Fruit fly (Drosophila melanogaster) whole organism, embryonic: ENCODE results near the gene CG8675.

Experiments used
- Ada2b ChIP-seq: fragments of 200-800 bp; sonication (Bioruptor generic); IDR thresholded peaks from 2 replicates; pipeline ENCODE4 v1.3.6; 2022; ENCODE audit warnings: missing biosample characterization, missing genetic modification characterization
- Bdp1 ChIP-seq: fragments of 200-800 bp; sonication (Bioruptor generic); optimal IDR thresholded peaks from 3 replicates; lab custom pipeline; 2016; ENCODE audit warnings: missing biosample characterization, missing genetic modification characterization
- CG11247 ChIP-seq: fragments of 200-800 bp; sonication (Bioruptor generic); IDR thresholded peaks from 2 replicates; pipeline ENCODE4 v1.3.6; 2022; ENCODE audit warnings: missing biosample characterization, missing genetic modification characterization
- CG11504 ChIP-seq: fragments of 200-800 bp; sonication (Bioruptor generic); optimal IDR thresholded peaks from 3 replicates; lab custom pipeline; 2019; ENCODE audit warnings: missing biosample characterization, mild to moderate bottlenecking, missing genetic modification characterization, moderate library complexity
- CG14050 ChIP-seq: fragments of 200-800 bp; sonication (Bioruptor generic); IDR thresholded peaks from 3 replicates; pipeline ENCODE4 v1.3.6; 2022; ENCODE audit warnings: missing biosample characterization, missing genetic modification characterization
- CG15073 ChIP-seq: fragments of 200-800 bp; sonication (Bioruptor generic); optimal IDR thresholded peaks from 2 replicates; lab custom pipeline; 2016; ENCODE audit warnings: missing biosample characterization, missing genetic modification characterization
- CG16863 ChIP-seq: fragments of 200-800 bp; sonication (Bioruptor generic); optimal IDR thresholded peaks from 3 replicates; lab custom pipeline; 2016; ENCODE audit warnings: missing biosample characterization, missing genetic modification characterization
- CG17385 ChIP-seq: fragments of 200-800 bp; sonication (Bioruptor generic); optimal IDR thresholded peaks from 3 replicates; lab custom pipeline; 2018; ENCODE audit warnings: missing biosample characterization, mild to moderate bottlenecking, missing genetic modification characterization
- CG2678 ChIP-seq: fragments of 200-800 bp; sonication (Bioruptor generic); optimal IDR thresholded peaks from 3 replicates; lab custom pipeline; 2019; ENCODE audit warnings: missing biosample characterization, mild to moderate bottlenecking, missing genetic modification characterization, moderate library complexity
- CG31224 ChIP-seq: fragments of 200-800 bp; sonication (Bioruptor generic); IDR thresholded peaks from 2 replicates; pipeline ENCODE4 v1.3.6; 2022; ENCODE audit warnings: missing biosample characterization, missing genetic modification characterization
- CG31365 ChIP-seq: fragments of 200-800 bp; sonication (Bioruptor generic); optimal IDR thresholded peaks from 2 replicates; lab custom pipeline; 2018; ENCODE audit warnings: missing biosample characterization, mild to moderate bottlenecking, missing genetic modification characterization
- CG31441 ChIP-seq: fragments of 200-800 bp; sonication (Bioruptor generic); IDR thresholded peaks from 2 replicates; pipeline ENCODE4 v1.3.6; 2022; ENCODE audit warnings: missing biosample characterization, missing genetic modification characterization
- CG32772 ChIP-seq: fragments of 200-800 bp; sonication (Bioruptor generic); IDR thresholded peaks from 2 replicates; pipeline ENCODE4 v1.3.6; 2022; ENCODE audit warnings: missing biosample characterization, missing genetic modification characterization
- CG4404 ChIP-seq: fragments of 200-800 bp; sonication (Bioruptor generic); IDR thresholded peaks from 2 replicates; pipeline ENCODE4 v1.3.6; 2022; ENCODE audit warnings: missing biosample characterization, missing genetic modification characterization
- CG6791 ChIP-seq: fragments of 200-800 bp; sonication (Bioruptor generic); IDR thresholded peaks from 3 replicates; pipeline ENCODE4 v1.3.6; 2022; ENCODE audit warnings: missing biosample characterization, missing genetic modification characterization; ENCODE audit not compliant: partially characterized antibody
- CG7839 ChIP-seq: fragments of 200-800 bp; sonication (Bioruptor generic); optimal IDR thresholded peaks from 3 replicates; lab custom pipeline; 2018; ENCODE audit warnings: missing biosample characterization, mild to moderate bottlenecking, missing genetic modification characterization, moderate library complexity
- CG7963 ChIP-seq: fragments of 200-800 bp; sonication (Bioruptor generic); IDR thresholded peaks from 3 replicates; pipeline ENCODE4 v1.3.6; 2022; ENCODE audit warnings: missing biosample characterization, missing genetic modification characterization; ENCODE audit not compliant: partially characterized antibody
- CG8924 ChIP-seq: fragments of 200-800 bp; optimal IDR thresholded peaks from 3 replicates; lab custom pipeline; 2019; ENCODE audit warnings: missing biosample characterization, mild to moderate bottlenecking, missing genetic modification characterization, moderate library complexity
- CTCF ChIP-seq: fragments of 200-800 bp; sonication (Bioruptor generic); optimal IDR thresholded peaks from 2 replicates; lab custom pipeline; 2017; ENCODE audit warnings: missing biosample characterization, mild to moderate bottlenecking, missing genetic modification characterization, moderate library complexity
- CoRest ChIP-seq: fragments of 200-800 bp; sonication (Bioruptor generic); optimal IDR thresholded peaks from 3 replicates; lab custom pipeline; 2018; ENCODE audit warnings: missing biosample characterization, mild to moderate bottlenecking, missing genetic modification characterization, moderate library complexity
- D ChIP-seq, 2 experiments: fragments of 200-800 bp in 1 of 2; fragments of >200 bp in 1 of 2; sonication (Bioruptor generic) in 1 of 2; optimal IDR thresholded peaks; 2 replicates in 1 of 2; 3 replicates in 1 of 2; lab custom pipeline; 2017; ENCODE audit warnings: mild to moderate bottlenecking in 1 of 2, missing biosample characterization in 1 of 2, missing genetic modification characterization in 1 of 2, missing genetic modification reagents in 1 of 2
- Doc2 ChIP-seq: fragments of 200-800 bp; sonication (Bioruptor generic); IDR thresholded peaks from 2 replicates; pipeline ENCODE4 v1.3.6; 2022; ENCODE audit warnings: missing biosample characterization, missing genetic modification characterization
- Dref ChIP-seq: fragments of 200-800 bp; sonication (Bioruptor generic); IDR thresholded peaks from 2 replicates; pipeline ENCODE4 v1.3.6; 2022; ENCODE audit warnings: missing biosample characterization, missing genetic modification characterization
- Eip74EF ChIP-seq, 2 experiments: fragments of 200-800 bp in 1 of 2; fragments of >200 bp in 1 of 2; sonication (Bioruptor generic) in 1 of 2; optimal IDR thresholded peaks; 2 replicates each; lab custom pipeline; 2017 to 2019; ENCODE audit warnings: missing biosample characterization in 2 of 2, missing genetic modification characterization in 2 of 2, mild to moderate bottlenecking in 1 of 2, moderate library complexity in 1 of 2
- H15 ChIP-seq: fragments of 200-800 bp; sonication (Bioruptor generic); IDR thresholded peaks from 3 replicates; pipeline ENCODE4 v1.3.6; 2022; ENCODE audit warnings: missing biosample characterization, missing genetic modification characterization
- HLHmδ ChIP-seq: fragments of 200-800 bp; sonication (Bioruptor generic); optimal IDR thresholded peaks from 2 replicates; lab custom pipeline; 2018; ENCODE audit warnings: missing biosample characterization, mild to moderate bottlenecking, missing genetic modification characterization, moderate library complexity
- HmgZ ChIP-seq: fragments of 200-800 bp; sonication (Bioruptor generic); optimal IDR thresholded peaks from 2 replicates; lab custom pipeline; 2018; ENCODE audit warnings: missing biosample characterization, mild to moderate bottlenecking, missing genetic modification characterization
- MESR4 ChIP-seq: fragments of 200-800 bp; sonication (Bioruptor generic); optimal IDR thresholded peaks from 2 replicates; lab custom pipeline; 2018; ENCODE audit warnings: missing biosample characterization, mild to moderate bottlenecking, missing genetic modification characterization, moderate library complexity
- Nf-YC ChIP-seq: fragments of 200-800 bp; optimal IDR thresholded peaks from 3 replicates; lab custom pipeline; 2019; ENCODE audit warnings: missing biosample characterization, mild to moderate bottlenecking, missing genetic modification characterization, moderate library complexity
- Ssrp ChIP-seq: fragments of 200-800 bp; sonication (Bioruptor generic); optimal IDR thresholded peaks from 2 replicates; lab custom pipeline; 2018; ENCODE audit warnings: missing biosample characterization, mild to moderate bottlenecking, missing genetic modification characterization, moderate library complexity
- Taf1 ChIP-seq: fragments of 200-800 bp; sonication (Bioruptor generic); IDR thresholded peaks from 2 replicates; pipeline ENCODE4 v1.3.6; 2022; ENCODE audit warnings: missing biosample characterization, missing genetic modification characterization
- Trl ChIP-seq, 3 experiments: fragments of >200 bp in 2 of 3; fragments of 200-800 bp in 1 of 3; sonication (Bioruptor generic) in 1 of 3; optimal IDR thresholded peaks; 2 replicates in 1 of 3; 3 replicates in 2 of 3; lab custom pipeline; 2016 to 2017; ENCODE audit warnings: missing biosample characterization in 1 of 3, missing genetic modification characterization in 1 of 3
- abd-A ChIP-seq: fragments of 200-800 bp; sonication (Bioruptor generic); optimal IDR thresholded peaks from 3 replicates; lab custom pipeline; 2019; ENCODE audit warnings: missing biosample characterization, mild to moderate bottlenecking, missing genetic modification characterization, moderate library complexity
- az2 ChIP-seq: fragments of 200-800 bp; sonication (Bioruptor generic); optimal IDR thresholded peaks from 3 replicates; lab custom pipeline; 2016; ENCODE audit warnings: missing biosample characterization, missing genetic modification characterization
- cad ChIP-seq: fragments of >200 bp; optimal IDR thresholded peaks from 2 replicates; lab custom pipeline; 2017; ENCODE audit warnings: missing biosample characterization, missing genetic modification characterization
- emc ChIP-seq: fragments of 200-800 bp; sonication (Bioruptor generic); optimal IDR thresholded peaks from 2 replicates; lab custom pipeline; 2016; ENCODE audit warnings: missing biosample characterization, missing genetic modification characterization
- esg ChIP-seq: fragments of 200-800 bp; sonication (Bioruptor generic); conservative IDR thresholded peaks from 2 replicates; pipeline ENCODE4 v1.3.6; 2022; ENCODE audit warnings: missing biosample characterization, missing genetic modification characterization
- ftz-f1 ChIP-seq: fragments of 200-800 bp; sonication (Bioruptor generic); optimal IDR thresholded peaks from 2 replicates; lab custom pipeline; 2016; ENCODE audit warnings: missing biosample characterization, missing genetic modification characterization
- grn ChIP-seq: fragments of 200-800 bp; sonication (Bioruptor generic); optimal IDR thresholded peaks from 3 replicates; lab custom pipeline; 2017; ENCODE audit warnings: missing biosample characterization, missing genetic modification characterization
- gsb ChIP-seq: fragments of 200-800 bp; sonication (Bioruptor generic); IDR thresholded peaks from 2 replicates; pipeline ENCODE4 v1.3.6; 2022; ENCODE audit warnings: missing biosample characterization, missing genetic modification characterization
- ind ChIP-seq: fragments of 200-800 bp; sonication (Bioruptor generic); optimal IDR thresholded peaks from 3 replicates; lab custom pipeline; 2016; ENCODE audit warnings: missing biosample characterization, missing genetic modification characterization
- jumu ChIP-seq: fragments of 200-800 bp; sonication (Bioruptor generic); optimal IDR thresholded peaks from 3 replicates; lab custom pipeline; 2016; ENCODE audit warnings: missing biosample characterization, missing genetic modification characterization
- kah ChIP-seq: fragments of 200-800 bp; sonication (Bioruptor generic); optimal IDR thresholded peaks from 2 replicates; lab custom pipeline; 2018; ENCODE audit warnings: missing biosample characterization, mild to moderate bottlenecking, missing genetic modification characterization
- kni ChIP-seq: fragments of 200-800 bp; sonication (Bioruptor generic); optimal IDR thresholded peaks from 3 replicates; lab custom pipeline; 2017; ENCODE audit warnings: mild to moderate bottlenecking, missing biosample characterization, missing genetic modification reagents, missing genetic modification characterization
- lab ChIP-seq: fragments of 200-800 bp; sonication (Bioruptor generic); optimal IDR thresholded peaks from 3 replicates; lab custom pipeline; 2017; ENCODE audit warnings: missing biosample characterization, missing genetic modification characterization, mild to moderate bottlenecking, moderate library complexity, missing genetic modification reagents
- maf-S ChIP-seq: fragments of 200-800 bp; sonication (Bioruptor generic); optimal IDR thresholded peaks from 2 replicates; lab custom pipeline; 2016; ENCODE audit warnings: missing biosample characterization, missing genetic modification characterization
- nmo ChIP-seq: fragments of 200-800 bp; sonication (Bioruptor generic); optimal IDR thresholded peaks from 2 replicates; lab custom pipeline; 2018; ENCODE audit warnings: missing biosample characterization, mild to moderate bottlenecking, missing genetic modification characterization, moderate library complexity
- otp ChIP-seq: fragments of 200-800 bp; sonication (Bioruptor generic); IDR thresholded peaks from 3 replicates; pipeline ENCODE4, ENCODE4 v1.3.6; 2022; ENCODE audit warnings: missing biosample characterization, missing genetic modification characterization
- psq ChIP-seq: fragments of 200-800 bp; sonication (Bioruptor generic); optimal IDR thresholded peaks from 2 replicates; lab custom pipeline; 2017; ENCODE audit warnings: missing biosample characterization, missing genetic modification characterization
- so ChIP-seq: fragments of 200-800 bp; sonication (Bioruptor generic); IDR thresholded peaks from 3 replicates; pipeline ENCODE4 v1.3.6; 2022; ENCODE audit warnings: missing biosample characterization, missing genetic modification characterization

The CG8675 gene

DNA sequence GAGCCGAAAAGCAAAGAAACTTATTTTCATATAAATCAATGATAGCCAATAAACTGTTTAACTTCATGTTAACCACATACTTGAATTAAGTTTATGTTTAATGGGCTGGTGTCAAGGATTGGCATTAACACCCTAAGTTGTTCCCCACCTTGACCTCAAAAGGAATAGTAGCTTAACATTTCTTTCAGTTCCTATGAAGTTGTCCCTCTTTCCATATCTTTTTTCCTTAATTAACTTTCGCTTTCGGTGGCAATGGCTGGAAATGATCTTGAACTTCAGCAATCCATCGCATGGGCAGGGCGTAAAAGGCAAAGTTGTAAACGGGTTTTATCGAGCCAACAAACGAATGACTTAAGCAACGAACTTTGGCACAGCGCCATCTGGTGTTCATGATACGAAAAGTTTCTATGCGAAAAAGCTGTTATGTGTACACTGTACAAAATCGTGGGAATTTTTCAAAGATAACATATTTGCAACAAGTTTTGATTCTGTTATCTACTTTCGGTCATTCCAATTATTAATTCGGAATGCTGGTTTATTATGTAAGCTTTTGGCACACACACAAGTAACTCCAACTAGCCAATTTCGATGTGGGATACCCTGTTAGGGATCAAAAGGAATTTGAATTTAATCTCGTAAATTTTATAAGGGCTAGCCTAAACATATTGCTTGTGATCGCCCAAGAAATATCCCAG is 19.7 kb downstream of the CG8675 start (continued):
- no peak for TF ChIP-seq otp
- no peak for TF ChIP-seq Nf-YC
- peak in 1 of 2 experiments; percentile 78 for TF ChIP-seq Eip74EF (GFP tag; optimal IDR thresholded peaks at IDR 0.05; lab: Kevin White, UChicago)
- TF ChIP-seq MESR4 = no peak
- TF ChIP-seq nmo (GFP tag; lab: Kevin White, UChicago) = peak; percentile 35
- no peak for TF ChIP-seq lab (GFP tag; lab: Kevin White, UChicago)
- no peak for TF ChIP-seq gsb (GFP tag; lab: Robert Waterston, UW)
- TF ChIP-seq Doc2 = no peak
- no peak for TF ChIP-seq CG15073 (GFP tag; lab: Kevin White, UChicago)
- TF ChIP-seq H15 (GFP tag; lab: Robert Waterston, UW) = no peak
- TF ChIP-seq az2 (GFP tag; lab: Kevin White, UChicago) = peak; percentile 26
- TF ChIP-seq ftz-f1 (GFP tag; lab: Kevin White, UChicago) = no peak
- TF ChIP-seq CG7839 (tag; lab: Kevin White, UChicago) = peak; percentile 37
- TF ChIP-seq CG17385 = peak; percentile 18
- TF ChIP-seq Ada2b (GFP tag; lab: Robert Waterston, UW) = no peak
- TF ChIP-seq CTCF (GFP tag; lab: Kevin White, UChicago) = peak; percentile 90
- peak; percentile 33 for TF ChIP-seq CG11504 (tag; lab: Kevin White, UChicago)
- no peak for TF ChIP-seq grn (GFP tag; lab: Kevin White, UChicago)
- no peak for TF ChIP-seq psq
- peak; percentile 64 for TF ChIP-seq CG11247 (GFP tag; lab: Robert Waterston, UW)
- TF ChIP-seq Dref = no peak
- TF ChIP-seq D (optimal IDR thresholded peaks at IDR 0.05; lab: Kevin White, UChicago) = no peak
- no peak for TF ChIP-seq D (GFP tag; optimal IDR thresholded peaks at IDR 0.05; lab: Kevin White, UChicago)
- no peak for TF ChIP-seq emc (GFP tag; lab: Kevin White, UChicago)
- TF ChIP-seq CG4404 (GFP tag; lab: Robert Waterston, UW) = no peak
- TF ChIP-seq CoRest (tag; lab: Kevin White, UChicago) = peak; percentile 50
- TF ChIP-seq CG31365 = no peak
- TF ChIP-seq HLHmδ (GFP tag; lab: Kevin White, UChicago) = no peak
- no peak for TF ChIP-seq cad (GFP tag; lab: Kevin White, UChicago)
- no peak for TF ChIP-seq CG7963
- TF ChIP-seq Trl (optimal IDR thresholded peaks at IDR 0.05; lab: Kevin White, UChicago) = no peak
- no peak for TF ChIP-seq Trl (GFP tag; optimal IDR thresholded peaks at IDR 0.05; lab: Kevin White, UChicago)
- TF ChIP-seq Taf1 = no peak
- TF ChIP-seq CG31441 (GFP tag; lab: Robert Waterston, UW) = no peak
- TF ChIP-seq CG8924 (tag; lab: Kevin White, UChicago) = no peak
- TF ChIP-seq maf-S = no peak
- TF ChIP-seq ind (GFP tag; lab: Kevin White, UChicago) = no peak
- no peak for TF ChIP-seq so (GFP tag; lab: Robert Waterston, UW)
- TF ChIP-seq jumu (GFP tag; lab: Kevin White, UChicago) = peak; percentile 38
- no peak for TF ChIP-seq kah
- TF ChIP-seq CG2678 (tag; lab: Kevin White, UChicago) = no peak
- no peak for TF ChIP-seq esg (GFP tag; lab: Robert Waterston, UW)
- TF ChIP-seq CG14050 = no peak
- no peak for TF ChIP-seq Bdp1
- peak; percentile 72 for TF ChIP-seq kni (GFP tag; lab: Kevin White, UChicago)
- TF ChIP-seq Ssrp (tag; lab: Kevin White, UChicago) = peak; percentile 52
- no peak for TF ChIP-seq CG16863
- no peak for TF ChIP-seq CG31224
- TF ChIP-seq abd-A (tag; lab: Kevin White, UChicago) = peak; percentile 74
- TF ChIP-seq CG32772 (GFP tag; lab: Robert Waterston, UW) = no peak
- no peak for TF ChIP-seq CG6791 (GFP tag; lab: Robert Waterston, UW)
- no peak for TF ChIP-seq HmgZ (tag; lab: Kevin White, UChicago)
